Worm (Caenorhabditis elegans) whole organism, early embryonic: ENCODE results near the gene sup-26.

Experiments
- B0310.2 ChIP-seq: sonication (generic microtip); optimal IDR thresholded peaks from 2 replicates; lab custom pipeline; 2016; ENCODE audit warnings: mild to moderate bottlenecking, missing genetic modification characterization, missing compliant biosample characterization
- F13C5.2 ChIP-seq: sonication (generic microtip); optimal IDR thresholded peaks from 2 replicates; lab custom pipeline; 2017; ENCODE audit warnings: mild to moderate bottlenecking, missing genetic modification characterization, inconsistent platforms, missing compliant biosample characterization
- aly-1 ChIP-seq: sonication (generic microtip); optimal IDR thresholded peaks from 2 replicates; lab custom pipeline; 2016; ENCODE audit warnings: missing genetic modification characterization, missing compliant biosample characterization
- ama-1 ChIP-seq: fragments of 150-350 bp; optimal IDR thresholded peaks from 2 replicates; lab custom pipeline; 2014
- ceh-13 ChIP-seq: fragments of 200-800 bp; sonication (Bioruptor generic); optimal IDR thresholded peaks from 2 replicates; lab custom pipeline; 2018; ENCODE audit warnings: mild to moderate bottlenecking, missing genetic modification characterization, missing compliant biosample characterization
- ceh-36 ChIP-seq: sonication (generic microtip); optimal IDR thresholded peaks from 2 replicates; lab custom pipeline; 2016; ENCODE audit warnings: missing genetic modification characterization, inconsistent platforms, missing compliant biosample characterization
- ets-7 ChIP-seq: sonication (generic microtip); optimal IDR thresholded peaks from 2 replicates; lab custom pipeline; 2016; ENCODE audit warnings: missing genotype, missing genetic modification characterization, missing compliant biosample characterization
- flt-1 ChIP-seq: fragments of 200-800 bp; sonication (Bioruptor generic); IDR thresholded peaks from 2 replicates; pipeline ENCODE4 v1.3.6; 2022; ENCODE audit warnings: missing genetic modification characterization, missing compliant biosample characterization
- hmbx-1 ChIP-seq: sonication (generic microtip); optimal IDR thresholded peaks from 2 replicates; lab custom pipeline; 2016; ENCODE audit warnings: mild to moderate bottlenecking, missing genetic modification characterization, missing compliant biosample characterization
- hmg-4 ChIP-seq: fragments of 200-800 bp; sonication (Bioruptor generic); optimal IDR thresholded peaks from 2 replicates; lab custom pipeline; 2018; ENCODE audit warnings: mild to moderate bottlenecking, missing genetic modification characterization, missing compliant biosample characterization
- hnd-1 ChIP-seq: sonication (generic microtip); optimal IDR thresholded peaks from 2 replicates; lab custom pipeline; 2016; ENCODE audit warnings: missing genetic modification characterization, missing compliant biosample characterization
- pes-1 ChIP-seq: fragments of 200-800 bp; sonication (Bioruptor generic); IDR thresholded peaks from 2 replicates; pipeline ENCODE4 v1.3.6; 2022; ENCODE audit warnings: missing genetic modification reagents, missing genetic modification characterization, missing compliant biosample characterization
- scrt-1 ChIP-seq: fragments of 200-800 bp; sonication (Bioruptor generic); IDR thresholded peaks from 2 replicates; pipeline ENCODE4 v1.3.6; 2022; ENCODE audit warnings: missing genetic modification characterization, missing compliant biosample characterization
- sea-1 ChIP-seq: fragments of 200-800 bp; sonication (Bioruptor generic); conservative IDR thresholded peaks from 2 replicates; pipeline ENCODE4 v1.3.6; 2022; ENCODE audit warnings: missing genetic modification characterization, missing compliant biosample characterization
- tbx-11 ChIP-seq: fragments of 200-800 bp; sonication (Bioruptor generic); IDR thresholded peaks from 2 replicates; pipeline ENCODE4 v1.3.6; 2022; ENCODE audit warnings: missing genetic modification characterization, missing compliant biosample characterization
- tbx-37 ChIP-seq: fragments of 200-800 bp; sonication (Bioruptor generic); conservative IDR thresholded peaks from 2 replicates; pipeline ENCODE4 v1.3.6; 2022; ENCODE audit warnings: missing genetic modification reagents, missing genetic modification characterization, missing compliant biosample characterization
- tra-4 ChIP-seq: sonication (generic microtip); optimal IDR thresholded peaks from 2 replicates; lab custom pipeline; 2017; ENCODE audit warnings: missing genetic modification characterization, missing compliant biosample characterization

sup-26 gene

DNA sequence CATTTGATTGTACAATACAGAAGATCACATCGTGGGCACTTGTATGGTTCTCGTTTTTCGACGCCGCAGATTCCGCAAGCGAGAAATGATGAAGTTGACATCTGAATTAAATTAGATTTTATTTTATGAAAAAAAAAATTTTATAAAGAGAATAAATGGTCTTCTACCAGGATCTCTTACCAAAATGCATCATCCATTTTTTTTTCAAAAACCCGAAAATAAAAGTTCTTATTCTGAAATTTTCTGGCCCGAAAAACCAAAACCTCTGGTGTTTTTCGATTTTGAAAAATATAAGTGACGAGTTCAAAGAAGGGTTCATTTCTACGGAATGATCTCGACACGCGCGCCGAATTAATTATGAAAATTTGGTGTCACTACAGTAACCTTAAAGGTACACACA lies 35.7 kb downstream of the sup-26 start, which contains the start of gene zhit-2:
TSS of gene zhit-2 (minus strand) at position 101 of the 400 bp plus-strand sequence.
- TF ChIP-seq ama-1 (lab: Kevin White, UChicago) (no peak), hmbx-1 (tag; lab: Kevin White, UChicago) (no peak), tbx-37 (GFP tag; lab: Robert Waterston, UW) (no peak), pes-1 (GFP tag; lab: Robert Waterston, UW) (no peak), hmg-4 (GFP tag; lab: Kevin White, UChicago) (no peak), ets-7 (tag; lab: Kevin White, UChicago) (no peak), ceh-13 (no peak), B0310.2 (tag; lab: Kevin White, UChicago) (no peak), sea-1 (GFP tag; lab: Robert Waterston, UW) (no peak), F13C5.2 (tag; lab: Kevin White, UChicago) (no peak), tra-4 (tag; lab: Kevin White, UChicago) (no peak), flt-1 (GFP tag; lab: Robert Waterston, UW) (no peak), scrt-1 (GFP tag; lab: Robert Waterston, UW) (no peak)

DNA sequence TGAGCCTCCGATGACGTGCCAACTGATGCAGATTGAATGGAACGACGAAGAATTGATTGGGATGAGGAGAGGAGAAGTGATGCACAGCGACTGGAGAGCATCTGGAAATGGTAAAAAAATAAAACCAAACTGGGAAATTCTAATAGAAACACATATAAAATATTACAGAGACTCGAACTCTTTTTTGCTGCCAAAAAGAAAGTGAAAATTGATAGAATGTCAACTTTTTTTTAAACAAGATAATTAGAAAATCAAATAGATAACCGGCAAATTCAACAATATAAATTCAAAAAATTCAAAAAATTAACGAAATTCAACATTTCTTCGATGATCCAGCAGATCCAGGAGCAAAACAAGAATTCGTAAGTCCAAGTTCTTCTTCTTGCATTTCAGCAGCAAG lies 36.6 kb downstream of the sup-26 start, which contains the start of gene mrpl-21:
TSS of gene mrpl-21 (minus strand) at position 101 of the 400 bp plus-strand sequence.
- TF ChIP-seq F13C5.2 (tag; lab: Kevin White, UChicago), result no peak
- TF ChIP-seq tbx-37 (GFP tag; lab: Robert Waterston, UW), result no peak
- TF ChIP-seq tra-4 (tag; lab: Kevin White, UChicago), result no peak
- TF ChIP-seq sea-1 (GFP tag; lab: Robert Waterston, UW), result no peak
- TF ChIP-seq pes-1 (GFP tag; lab: Robert Waterston, UW), result no peak
- no peak for TF ChIP-seq ceh-36 (tag; lab: Kevin White, UChicago)
- no peak for TF ChIP-seq hmg-4 (GFP tag; lab: Kevin White, UChicago)
- no peak for TF ChIP-seq ceh-13
- no peak for TF ChIP-seq tbx-11 (GFP tag; lab: Robert Waterston, UW)
- no peak for TF ChIP-seq hnd-1
- no peak for TF ChIP-seq scrt-1 (GFP tag; lab: Robert Waterston, UW)
- TF ChIP-seq ama-1 (lab: Kevin White, UChicago), result no peak
- TF ChIP-seq B0310.2 (tag; lab: Kevin White, UChicago), result no peak
- no peak for TF ChIP-seq flt-1 (GFP tag; lab: Robert Waterston, UW)
- TF ChIP-seq hmbx-1 (tag; lab: Kevin White, UChicago), result no peak
- TF ChIP-seq ets-7 (tag; lab: Kevin White, UChicago), result no peak
- no peak for TF ChIP-seq aly-1 (tag; lab: Kevin White, UChicago)

DNA sequence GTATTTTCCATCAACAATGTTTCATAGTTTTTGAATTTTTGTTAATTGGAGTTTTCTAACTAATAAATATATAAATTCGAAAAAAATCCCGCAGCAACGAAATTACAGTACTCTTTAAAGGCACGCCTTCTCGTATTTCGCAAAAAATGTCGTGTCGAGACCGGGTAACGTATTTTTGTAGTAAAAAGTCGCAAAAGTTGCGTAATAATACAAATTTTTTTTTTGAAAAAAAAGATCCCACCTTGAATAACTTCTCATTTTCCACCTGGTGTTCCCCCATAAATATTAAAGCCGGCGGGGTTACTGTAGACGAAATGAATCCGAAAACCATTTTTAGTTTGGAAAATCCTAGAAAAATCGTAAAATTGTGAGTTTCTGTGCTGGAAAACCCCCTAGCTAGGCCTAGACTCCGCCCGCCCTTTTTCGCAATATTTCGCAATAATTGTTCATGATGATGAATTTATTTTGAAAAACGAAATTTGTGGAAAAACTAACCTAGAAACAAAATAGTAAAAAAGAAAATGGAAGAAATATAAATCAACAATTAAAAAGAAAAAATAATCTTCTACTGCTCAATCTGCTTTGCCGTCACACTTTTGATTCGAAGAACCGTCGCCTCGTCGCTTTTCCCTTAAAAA lies 37.7 kb downstream of the sup-26 start, which contains the start of gene F43C1.7:
TSS of gene F43C1.7 (minus strand) at position 351 of the 638 bp plus-strand sequence.
- TF ChIP-seq hmbx-1 (tag; lab: Kevin White, UChicago), result no peak
- TF ChIP-seq hmg-4 (GFP tag; lab: Kevin White, UChicago), result no peak
- no peak for TF ChIP-seq ceh-13
- TF ChIP-seq hnd-1, result no peak
- no peak for TF ChIP-seq tbx-11 (GFP tag; lab: Robert Waterston, UW)
- TF ChIP-seq aly-1 (tag; lab: Kevin White, UChicago), result no peak
- no peak for TF ChIP-seq ama-1 (lab: Kevin White, UChicago)
- TF ChIP-seq F13C5.2 (tag; lab: Kevin White, UChicago), result no peak
- TF ChIP-seq tbx-37 (GFP tag; lab: Robert Waterston, UW), result no peak
- no peak for TF ChIP-seq B0310.2 (tag; lab: Kevin White, UChicago)
- no peak for TF ChIP-seq tra-4 (tag; lab: Kevin White, UChicago)

DNA sequence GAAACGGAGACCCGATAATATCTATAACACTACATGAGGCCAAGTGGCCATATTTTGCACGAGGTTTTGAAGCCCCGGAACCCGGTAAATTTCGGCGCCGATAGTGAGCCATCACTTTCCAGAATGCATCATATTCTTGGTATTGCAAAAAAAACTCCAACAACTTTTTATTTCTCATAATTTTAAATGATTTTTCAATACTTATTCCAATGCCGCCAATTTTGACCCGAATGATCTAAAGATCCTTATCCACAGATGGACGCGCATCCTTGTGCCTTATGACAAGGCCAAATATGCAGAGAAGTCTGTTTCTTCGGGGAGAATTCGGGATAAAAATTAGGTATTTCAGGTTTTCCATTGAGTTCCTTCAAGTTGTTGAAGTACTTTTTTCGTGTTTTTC lies 38.8 kb downstream of the sup-26 start:
- TF ChIP-seq tbx-37 (GFP tag; lab: Robert Waterston, UW), result no peak; the same call in 1 of the 2 replicates
- TF ChIP-seq ets-7 (tag; lab: Kevin White, UChicago), result no peak
- TF ChIP-seq flt-1 (GFP tag; lab: Robert Waterston, UW), result no peak
- no peak for TF ChIP-seq tbx-11 (GFP tag; lab: Robert Waterston, UW)
- TF ChIP-seq hnd-1, result no peak
- no peak for TF ChIP-seq hmg-4 (GFP tag; lab: Kevin White, UChicago)
- TF ChIP-seq ama-1 (lab: Kevin White, UChicago), result no peak
- TF ChIP-seq F13C5.2 (tag; lab: Kevin White, UChicago), result no peak
- TF ChIP-seq scrt-1 (GFP tag; lab: Robert Waterston, UW), result no peak
- TF ChIP-seq B0310.2 (tag; lab: Kevin White, UChicago), result no peak
- TF ChIP-seq tra-4 (tag; lab: Kevin White, UChicago), result no peak

DNA sequence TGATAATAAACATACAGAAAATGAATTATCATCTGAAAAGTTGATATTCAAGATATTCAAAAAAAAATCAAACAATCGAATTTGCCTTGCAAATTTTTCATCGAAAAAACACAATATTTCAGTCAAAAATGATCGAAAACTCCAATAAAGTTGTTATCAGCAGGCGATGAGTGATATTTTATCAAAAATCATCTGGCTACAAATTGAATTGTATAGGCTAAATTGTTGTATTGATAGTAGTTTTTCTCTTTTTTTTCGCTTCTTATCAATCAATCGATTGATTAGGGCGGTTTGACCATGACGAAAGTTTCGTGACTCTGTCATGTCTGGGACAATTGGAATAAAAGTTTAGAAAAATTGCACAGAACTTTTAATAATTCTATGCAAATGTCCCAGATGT lies 39.9 kb downstream of the sup-26 start:
- TF ChIP-seq aly-1 (tag; lab: Kevin White, UChicago), result no peak
- TF ChIP-seq hmbx-1 (tag; lab: Kevin White, UChicago), result no peak
- no peak for TF ChIP-seq tra-4 (tag; lab: Kevin White, UChicago)
- no peak for TF ChIP-seq B0310.2 (tag; lab: Kevin White, UChicago)
- no peak for TF ChIP-seq ets-7 (tag; lab: Kevin White, UChicago)
- TF ChIP-seq tbx-37 (GFP tag; lab: Robert Waterston, UW), result no peak
- TF ChIP-seq sea-1 (GFP tag; lab: Robert Waterston, UW), result no peak
- no peak for TF ChIP-seq tbx-11 (GFP tag; lab: Robert Waterston, UW)
- TF ChIP-seq ceh-36 (tag; lab: Kevin White, UChicago), result no peak
- no peak for TF ChIP-seq ceh-13
- TF ChIP-seq F13C5.2 (tag; lab: Kevin White, UChicago), result no peak
- TF ChIP-seq scrt-1 (GFP tag; lab: Robert Waterston, UW), result no peak

DNA sequence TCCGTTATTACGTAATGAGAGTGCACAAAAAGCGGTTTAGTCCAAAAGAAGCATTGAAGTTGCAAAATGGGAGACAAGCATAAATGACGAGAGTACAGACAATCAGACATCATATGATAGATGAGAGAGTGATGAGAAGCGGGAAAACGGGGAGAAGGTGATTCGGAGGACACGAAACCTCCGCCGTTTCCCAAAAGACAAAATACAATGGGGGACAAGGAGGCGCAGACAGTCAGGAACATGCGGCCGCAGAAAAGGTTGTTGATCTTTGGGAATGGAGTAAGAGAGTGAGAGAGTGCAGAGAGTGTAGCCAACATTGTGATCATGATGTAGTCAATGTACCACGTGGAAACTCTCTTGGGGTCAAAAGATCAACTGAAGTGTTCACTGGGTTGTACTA lies 42.4 kb downstream of the sup-26 start:
- TF ChIP-seq flt-1 (GFP tag; lab: Robert Waterston, UW) (no peak), tbx-11 (GFP tag; lab: Robert Waterston, UW) (no peak), hmg-4 (GFP tag; lab: Kevin White, UChicago) (peak; percentile 15)

DNA sequence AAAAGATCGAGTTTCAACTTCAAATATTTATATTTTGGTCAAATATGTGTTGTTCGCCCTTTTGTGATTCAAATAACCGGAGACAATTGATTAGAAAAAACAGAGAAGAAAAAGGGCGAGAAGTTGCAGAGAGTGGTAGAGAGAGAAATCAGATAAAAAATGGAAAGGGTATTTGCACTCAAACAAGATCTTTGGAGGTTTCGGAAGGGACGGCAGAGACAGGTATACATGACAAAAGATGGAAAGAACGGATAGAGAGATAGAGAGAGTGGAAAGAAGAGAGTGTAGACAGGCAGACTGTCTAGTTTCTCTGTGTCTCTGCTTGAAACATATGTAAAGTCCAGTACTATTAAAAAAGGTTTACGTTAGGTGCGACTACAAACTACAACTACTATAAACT lies 43.8 kb downstream of the sup-26 start:
- TF ChIP-seq flt-1 (GFP tag; lab: Robert Waterston, UW), result no peak
- TF ChIP-seq tbx-37 (GFP tag; lab: Robert Waterston, UW), result no peak
- TF ChIP-seq B0310.2 (tag; lab: Kevin White, UChicago), result no peak
- TF ChIP-seq aly-1 (tag; lab: Kevin White, UChicago), result no peak
- no peak for TF ChIP-seq F13C5.2 (tag; lab: Kevin White, UChicago)
- TF ChIP-seq pes-1 (GFP tag; lab: Robert Waterston, UW), result no peak
- TF ChIP-seq hmbx-1 (tag; lab: Kevin White, UChicago), result no peak
- TF ChIP-seq tbx-11 (GFP tag; lab: Robert Waterston, UW), result no peak
- TF ChIP-seq scrt-1 (GFP tag; lab: Robert Waterston, UW), result no peak
- TF ChIP-seq hnd-1, result no peak
- no peak for TF ChIP-seq hmg-4 (GFP tag; lab: Kevin White, UChicago)
- no peak for TF ChIP-seq sea-1 (GFP tag; lab: Robert Waterston, UW)
